Fruit fly (Drosophila melanogaster): Measurements from ENCODE around the gene CG10357.

Gene CG10357

dm6 chr3L:3644337-3645027, 29.3 kb downstream of the CG10357 start (continued):
- TF ChIP-seq inv (GFP tag; IDR thresholded peaks at IDR 0.05; ENCODE audit: partially characterized antibody) = no peak
- TF ChIP-seq Med (GFP tag) = peak; percentile 15
- TF ChIP-seq vfl (GFP tag; optimal IDR thresholded peaks at IDR 0.05) = no peak
- TF ChIP-seq rib (GFP tag; IDR thresholded peaks at IDR 0.05) = no peak
- TF ChIP-seq CG31224 (GFP tag; IDR thresholded peaks at IDR 0.05) = no peak
- no peak for TF ChIP-seq danr (GFP tag; IDR thresholded peaks at IDR 0.05)
- TF ChIP-seq pan (optimal IDR thresholded peaks at IDR 0.05) = no peak
- TF ChIP-seq pan (GFP tag; optimal IDR thresholded peaks at IDR 0.05 in 1 of 2, IDR thresholded peaks at IDR 0.05 in 1 of 2) = no peak
- TF ChIP-seq amos (GFP tag; IDR thresholded peaks at IDR 0.05; ENCODE audit: partially characterized antibody) = no peak
- TF ChIP-seq dpn (GFP tag; optimal IDR thresholded peaks at IDR 0.05) = no peak
- TF ChIP-seq crp (GFP tag; optimal IDR thresholded peaks at IDR 0.05) = no peak
- TF ChIP-seq CG11504 (tag; optimal IDR thresholded peaks at IDR 0.05) = no peak
- TF ChIP-seq B-H2 (GFP tag; optimal IDR thresholded peaks at IDR 0.05) = no peak
- TF ChIP-seq Sox102F (GFP tag; optimal IDR thresholded peaks at IDR 0.05) = peak; percentile 16
- peak; percentile 42 for TF ChIP-seq nmo (GFP tag; optimal IDR thresholded peaks at IDR 0.05)
- no peak for TF ChIP-seq tap (tag; optimal IDR thresholded peaks at IDR 0.05)
- TF ChIP-seq CG10267 (tag; optimal IDR thresholded peaks at IDR 0.05) = no peak
- no peak for TF ChIP-seq CG8290 (GFP tag; optimal IDR thresholded peaks at IDR 0.05)
- no peak for TF ChIP-seq CG8290 (tag; optimal IDR thresholded peaks at IDR 0.05)
- no peak for TF ChIP-seq CG2199 (GFP tag; IDR thresholded peaks at IDR 0.05)
- TF ChIP-seq Dip3 (GFP tag; optimal IDR thresholded peaks at IDR 0.05) = no peak
- TF ChIP-seq crol (GFP tag; IDR thresholded peaks at IDR 0.05) = no peak
- TF ChIP-seq nerfin-2 (GFP tag; IDR thresholded peaks at IDR 0.05; ENCODE audit: partially characterized antibody) = no peak
- TF ChIP-seq CG10959 (GFP tag; IDR thresholded peaks at IDR 0.05) = no peak
- TF ChIP-seq pnt (GFP tag; optimal IDR thresholded peaks at IDR 0.05) = no peak
- no peak for TF ChIP-seq CG14965 (GFP tag; optimal IDR thresholded peaks at IDR 0.05; ENCODE audit: borderline replicate concordance)
- no peak for TF ChIP-seq tio (GFP tag; optimal IDR thresholded peaks at IDR 0.05)
- TF ChIP-seq CG1603 (tag; optimal IDR thresholded peaks at IDR 0.05) = peak; percentile 9
- no peak for TF ChIP-seq fd3F (GFP tag; optimal IDR thresholded peaks at IDR 0.05)
- TF ChIP-seq CG18619 (GFP tag; optimal IDR thresholded peaks at IDR 0.05) = no peak
- no peak for TF ChIP-seq PHDP (tag; optimal IDR thresholded peaks at IDR 0.05)
- TF ChIP-seq ham (GFP tag; IDR thresholded peaks at IDR 0.05) = no peak
- TF ChIP-seq CG32772 (GFP tag; IDR thresholded peaks at IDR 0.05) = no peak
- TF ChIP-seq HLH54F (GFP tag; optimal IDR thresholded peaks at IDR 0.05) = no peak
- no peak for TF ChIP-seq yki (optimal IDR thresholded peaks at IDR 0.05)
- peak; percentile 15; the same call in 1 of the 3 replicates for TF ChIP-seq tgo (GFP tag; IDR thresholded peaks at IDR 0.05)
- no peak for TF ChIP-seq zf30C (GFP tag; optimal IDR thresholded peaks at IDR 0.05)
- TF ChIP-seq CG30431 (GFP tag; optimal IDR thresholded peaks at IDR 0.05) = no peak
- TF ChIP-seq CG17359 (tag; optimal IDR thresholded peaks at IDR 0.05) = peak; percentile 6
- peak; percentile 1 for TF ChIP-seq CG7556 (GFP tag; optimal IDR thresholded peaks at IDR 0.05)
- TF ChIP-seq Lim3 (GFP tag; IDR thresholded peaks at IDR 0.05) = no peak
- no peak for TF ChIP-seq HmgD (GFP tag; optimal IDR thresholded peaks at IDR 0.05)
- TF ChIP-seq org-1 (GFP tag; optimal IDR thresholded peaks at IDR 0.05) = no peak
- no peak for TF ChIP-seq caup (GFP tag; optimal IDR thresholded peaks at IDR 0.05; ENCODE audit: severe bottlenecking)
- TF ChIP-seq Hand (GFP tag; optimal IDR thresholded peaks at IDR 0.05) = no peak
- no peak for TF ChIP-seq peb (GFP tag; IDR thresholded peaks at IDR 0.05)
- TF ChIP-seq Stat92E (GFP tag; optimal IDR thresholded peaks at IDR 0.05) = no peak
- no peak for TF ChIP-seq mam (GFP tag; optimal IDR thresholded peaks at IDR 0.05)
- TF ChIP-seq HLHmδ (GFP tag; optimal IDR thresholded peaks at IDR 0.05) = no peak
- TF ChIP-seq CG3995 (GFP tag; optimal IDR thresholded peaks at IDR 0.05) = no peak
- no peak for TF ChIP-seq psq (GFP tag; optimal IDR thresholded peaks at IDR 0.05)

All from whole organism, embryonic.